Worm (Caenorhabditis elegans) whole organism, early embryonic: Measurements from ENCODE around the gene Y43F8C.3.

Source experiments
- B0310.2 ChIP-seq: sonication (generic microtip); optimal IDR thresholded peaks from 2 replicates; lab custom pipeline; 2016; ENCODE audit warnings: mild to moderate bottlenecking, missing genetic modification characterization, missing compliant biosample characterization
- F13C5.2 ChIP-seq: sonication (generic microtip); optimal IDR thresholded peaks from 2 replicates; lab custom pipeline; 2017; ENCODE audit warnings: mild to moderate bottlenecking, missing genetic modification characterization, inconsistent platforms, missing compliant biosample characterization
- aly-1 ChIP-seq: sonication (generic microtip); optimal IDR thresholded peaks from 2 replicates; lab custom pipeline; 2016; ENCODE audit warnings: missing genetic modification characterization, missing compliant biosample characterization
- ama-1 ChIP-seq: fragments of 150-350 bp; optimal IDR thresholded peaks from 2 replicates; lab custom pipeline; 2014
- ceh-13 ChIP-seq: fragments of 200-800 bp; sonication (Bioruptor generic); optimal IDR thresholded peaks from 2 replicates; lab custom pipeline; 2018; ENCODE audit warnings: mild to moderate bottlenecking, missing genetic modification characterization, missing compliant biosample characterization
- ceh-36 ChIP-seq: sonication (generic microtip); optimal IDR thresholded peaks from 2 replicates; lab custom pipeline; 2016; ENCODE audit warnings: missing genetic modification characterization, inconsistent platforms, missing compliant biosample characterization
- ets-7 ChIP-seq: sonication (generic microtip); optimal IDR thresholded peaks from 2 replicates; lab custom pipeline; 2016; ENCODE audit warnings: missing genotype, missing genetic modification characterization, missing compliant biosample characterization
- flt-1 ChIP-seq: fragments of 200-800 bp; sonication (Bioruptor generic); IDR thresholded peaks from 2 replicates; pipeline ENCODE4 v1.3.6; 2022; ENCODE audit warnings: missing genetic modification characterization, missing compliant biosample characterization
- hmbx-1 ChIP-seq: sonication (generic microtip); optimal IDR thresholded peaks from 2 replicates; lab custom pipeline; 2016; ENCODE audit warnings: mild to moderate bottlenecking, missing genetic modification characterization, missing compliant biosample characterization
- hmg-4 ChIP-seq: fragments of 200-800 bp; sonication (Bioruptor generic); optimal IDR thresholded peaks from 2 replicates; lab custom pipeline; 2018; ENCODE audit warnings: mild to moderate bottlenecking, missing genetic modification characterization, missing compliant biosample characterization
- hnd-1 ChIP-seq: sonication (generic microtip); optimal IDR thresholded peaks from 2 replicates; lab custom pipeline; 2016; ENCODE audit warnings: missing genetic modification characterization, missing compliant biosample characterization
- pes-1 ChIP-seq: fragments of 200-800 bp; sonication (Bioruptor generic); IDR thresholded peaks from 2 replicates; pipeline ENCODE4 v1.3.6; 2022; ENCODE audit warnings: missing genetic modification reagents, missing genetic modification characterization, missing compliant biosample characterization
- scrt-1 ChIP-seq: fragments of 200-800 bp; sonication (Bioruptor generic); IDR thresholded peaks from 2 replicates; pipeline ENCODE4 v1.3.6; 2022; ENCODE audit warnings: missing genetic modification characterization, missing compliant biosample characterization
- sea-1 ChIP-seq: fragments of 200-800 bp; sonication (Bioruptor generic); conservative IDR thresholded peaks from 2 replicates; pipeline ENCODE4 v1.3.6; 2022; ENCODE audit warnings: missing genetic modification characterization, missing compliant biosample characterization
- tbx-11 ChIP-seq: fragments of 200-800 bp; sonication (Bioruptor generic); IDR thresholded peaks from 2 replicates; pipeline ENCODE4 v1.3.6; 2022; ENCODE audit warnings: missing genetic modification characterization, missing compliant biosample characterization
- tbx-37 ChIP-seq: fragments of 200-800 bp; sonication (Bioruptor generic); conservative IDR thresholded peaks from 2 replicates; pipeline ENCODE4 v1.3.6; 2022; ENCODE audit warnings: missing genetic modification reagents, missing genetic modification characterization, missing compliant biosample characterization
- tra-4 ChIP-seq: sonication (generic microtip); optimal IDR thresholded peaks from 2 replicates; lab custom pipeline; 2017; ENCODE audit warnings: missing genetic modification characterization, missing compliant biosample characterization

Y43F8C.3 gene

ce11 chrV:19620098-19620497, 2.3 kb downstream of the Y43F8C.3 start:
- TF ChIP-seq ceh-13 (GFP tag; lab: Kevin White, UChicago) (no peak), hmbx-1 (tag; lab: Kevin White, UChicago) (no peak), flt-1 (GFP tag; lab: Robert Waterston, UW) (no peak), scrt-1 (GFP tag; lab: Robert Waterston, UW) (no peak), ama-1 (lab: Kevin White, UChicago) (no peak), aly-1 (tag; lab: Kevin White, UChicago) (no peak), tbx-11 (GFP tag; lab: Robert Waterston, UW) (no peak), ets-7 (tag; lab: Kevin White, UChicago) (no peak), F13C5.2 (no peak), sea-1 (GFP tag; lab: Robert Waterston, UW) (no peak), B0310.2 (tag; lab: Kevin White, UChicago) (no peak), hmg-4 (no peak), tbx-37 (no peak), tra-4 (tag; lab: Kevin White, UChicago) (no peak), ceh-36 (tag; lab: Kevin White, UChicago) (no peak)

DNA sequence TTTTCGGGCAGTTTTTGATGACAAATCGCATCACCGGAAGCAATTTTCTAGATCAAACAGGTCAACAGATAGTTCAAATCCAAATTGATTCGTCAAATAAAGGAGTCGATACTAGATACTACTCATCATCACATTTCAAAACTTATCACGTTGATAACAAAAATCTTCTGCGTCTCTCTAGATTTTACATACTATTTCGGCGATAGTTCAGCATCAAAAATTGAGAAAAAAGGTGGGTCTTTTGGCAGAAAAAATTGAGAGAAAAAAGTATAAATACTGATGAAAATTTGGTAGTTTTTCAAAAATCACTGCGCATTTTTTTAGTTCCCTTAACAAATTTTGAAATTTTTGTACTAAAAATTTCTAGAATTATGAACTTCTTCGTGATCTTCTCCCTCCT, 9.3 kb downstream of the Y43F8C.3 start, which contains the start of gene nlp-26:
TSS of gene nlp-26 (plus strand) at position 301 of the 400 bp plus-strand sequence.
- no peak for TF ChIP-seq tra-4 (tag; lab: Kevin White, UChicago)
- no peak for TF ChIP-seq ceh-13 (GFP tag; lab: Kevin White, UChicago)
- no peak for TF ChIP-seq tbx-11 (GFP tag; lab: Robert Waterston, UW)
- TF ChIP-seq sea-1 (GFP tag; lab: Robert Waterston, UW), result no peak
- no peak for TF ChIP-seq F13C5.2
- TF ChIP-seq scrt-1 (GFP tag; lab: Robert Waterston, UW), result no peak
- no peak for TF ChIP-seq pes-1 (GFP tag; lab: Robert Waterston, UW)
- TF ChIP-seq hnd-1 (tag; lab: Kevin White, UChicago), result no peak
- no peak for TF ChIP-seq ets-7 (tag; lab: Kevin White, UChicago)
- no peak for TF ChIP-seq tbx-37

DNA sequence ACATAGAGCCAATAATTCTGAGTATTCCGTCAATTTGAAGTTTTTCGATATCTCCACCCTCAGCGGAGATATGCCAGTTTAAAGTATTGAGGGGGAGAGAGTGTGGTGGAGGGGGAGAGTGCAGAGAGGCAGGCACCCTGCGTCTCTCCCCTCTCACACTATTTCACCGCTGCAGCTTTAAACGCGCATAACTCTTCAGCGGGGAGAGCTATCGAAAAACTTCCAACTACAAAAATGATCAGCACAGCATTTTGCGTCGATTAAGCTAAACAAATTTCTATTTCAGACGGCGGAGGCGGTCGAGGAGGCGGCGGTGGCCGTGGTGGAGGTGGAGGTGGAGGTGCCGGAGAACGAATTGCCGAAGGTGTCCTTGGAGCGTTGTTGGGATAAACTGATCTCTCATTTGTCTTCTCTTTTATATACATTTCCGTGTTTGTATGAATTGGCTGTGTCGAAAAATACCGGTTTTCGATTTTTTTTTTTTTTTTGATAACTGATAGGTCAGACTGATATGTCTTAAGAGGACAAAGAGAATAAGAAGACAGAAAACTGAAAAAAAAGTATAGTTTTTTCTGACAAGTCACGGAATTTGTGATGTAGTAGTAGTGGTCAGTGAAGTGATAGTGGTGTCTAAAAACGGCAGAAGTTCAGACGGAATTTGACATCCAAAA, 10.6 kb downstream of the Y43F8C.3 start:
- no peak for TF ChIP-seq hnd-1 (tag; lab: Kevin White, UChicago)
- TF ChIP-seq hmg-4, result no peak
- no peak for TF ChIP-seq ama-1 (lab: Kevin White, UChicago)
- no peak for TF ChIP-seq hmbx-1 (tag; lab: Kevin White, UChicago)
- TF ChIP-seq aly-1 (tag; lab: Kevin White, UChicago), result no peak
- TF ChIP-seq scrt-1 (GFP tag; lab: Robert Waterston, UW), result no peak
- no peak for TF ChIP-seq ets-7 (tag; lab: Kevin White, UChicago)

ce11 chrV:19610118-19610707, 12.2 kb downstream of the Y43F8C.3 start:
- TF ChIP-seq scrt-1 (GFP tag; lab: Robert Waterston, UW), result no peak
- no peak for TF ChIP-seq hnd-1 (tag; lab: Kevin White, UChicago)
- TF ChIP-seq ets-7 (tag; lab: Kevin White, UChicago), result no peak
- no peak for TF ChIP-seq tbx-11 (GFP tag; lab: Robert Waterston, UW)
- no peak for TF ChIP-seq ceh-36 (tag; lab: Kevin White, UChicago)
- TF ChIP-seq ceh-13 (GFP tag; lab: Kevin White, UChicago), result no peak
- TF ChIP-seq flt-1 (GFP tag; lab: Robert Waterston, UW), result no peak
- no peak for TF ChIP-seq sea-1 (GFP tag; lab: Robert Waterston, UW)
- TF ChIP-seq B0310.2 (tag; lab: Kevin White, UChicago), result no peak
- TF ChIP-seq tbx-37, result no peak
- no peak for TF ChIP-seq hmbx-1 (tag; lab: Kevin White, UChicago)

- TF ChIP-seq ceh-13 (GFP tag; lab: Kevin White, UChicago) (no peak), tbx-11 (GFP tag; lab: Robert Waterston, UW) (no peak), hmg-4 (no peak), ets-7 (tag; lab: Kevin White, UChicago) (no peak), F13C5.2 (no peak), flt-1 (GFP tag; lab: Robert Waterston, UW) (no peak), hnd-1 (tag; lab: Kevin White, UChicago) (no peak)
Measured at ce11 chrV:19609194-19609593, 13.2 kb downstream of the Y43F8C.3 start, which contains the start of gene grsp-1. grsp-1 (plus strand) TSS chrV:19609494.

DNA sequence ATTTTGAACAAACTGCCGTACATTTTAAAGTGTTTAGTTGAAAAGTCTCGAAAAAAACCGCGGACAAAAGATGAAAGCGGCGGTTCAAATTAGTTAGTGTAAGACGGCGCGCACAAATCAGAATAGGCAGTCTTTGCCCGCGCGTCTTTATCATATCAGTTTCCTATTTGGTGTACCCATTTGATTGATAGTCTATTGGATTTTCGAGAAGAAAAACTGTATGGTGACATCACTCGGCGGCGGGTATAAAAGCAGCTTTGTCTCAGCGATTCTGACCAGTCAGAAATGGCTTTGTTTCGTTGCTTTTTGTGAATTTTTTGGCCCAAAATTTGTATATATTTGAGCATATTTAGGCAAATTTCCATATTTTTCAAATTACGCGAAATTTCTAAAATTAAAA, 13.8 kb downstream of the Y43F8C.3 start:
- TF ChIP-seq ets-7 (tag; lab: Kevin White, UChicago) (no peak), flt-1 (GFP tag; lab: Robert Waterston, UW) (no peak), hnd-1 (tag; lab: Kevin White, UChicago) (no peak), tbx-37 (no peak), sea-1 (GFP tag; lab: Robert Waterston, UW) (no peak), tra-4 (tag; lab: Kevin White, UChicago) (no peak), pes-1 (GFP tag; lab: Robert Waterston, UW) (no peak), B0310.2 (tag; lab: Kevin White, UChicago) (no peak), ceh-13 (GFP tag; lab: Kevin White, UChicago) (no peak), ceh-36 (tag; lab: Kevin White, UChicago) (no peak), scrt-1 (GFP tag; lab: Robert Waterston, UW) (no peak), hmbx-1 (tag; lab: Kevin White, UChicago) (no peak), tbx-11 (GFP tag; lab: Robert Waterston, UW) (no peak), hmg-4 (no peak), aly-1 (tag; lab: Kevin White, UChicago) (no peak), F13C5.2 (no peak), ama-1 (lab: Kevin White, UChicago) (no peak)

ce11 chrV:19605880-19606279, 16.5 kb downstream of the Y43F8C.3 start, which contains the start of gene nlp-25:
nlp-25 (plus strand) TSS chrV:19606180.
- TF ChIP-seq pes-1 (GFP tag; lab: Robert Waterston, UW) (no peak), ceh-13 (GFP tag; lab: Kevin White, UChicago) (no peak), hmg-4 (no peak), aly-1 (tag; lab: Kevin White, UChicago) (no peak), scrt-1 (GFP tag; lab: Robert Waterston, UW) (no peak), flt-1 (GFP tag; lab: Robert Waterston, UW) (no peak), ama-1 (lab: Kevin White, UChicago) (no peak), hmbx-1 (tag; lab: Kevin White, UChicago) (no peak), B0310.2 (tag; lab: Kevin White, UChicago) (no peak), ceh-36 (tag; lab: Kevin White, UChicago) (no peak), tra-4 (tag; lab: Kevin White, UChicago) (no peak), tbx-37 (no peak), ets-7 (tag; lab: Kevin White, UChicago) (no peak), sea-1 (GFP tag; lab: Robert Waterston, UW) (no peak), tbx-11 (GFP tag; lab: Robert Waterston, UW) (no peak), hnd-1 (tag; lab: Kevin White, UChicago) (no peak), F13C5.2 (no peak)
